Worm (Caenorhabditis elegans) whole organism, young adult: Measurements from ENCODE around the gene F31F7.2.

ENCODE experiments used
- B0336.3 ChIP-seq: fragments of 200-800 bp; sonication (Bioruptor generic); IDR thresholded peaks from 2 replicates; pipeline ENCODE4 v1.3.6; 2022; ENCODE audit warnings: missing genetic modification characterization, missing compliant biosample characterization
- D2030.7 ChIP-seq: fragments of 200-800 bp; sonication (Bioruptor generic); IDR thresholded peaks from 2 replicates; pipeline ENCODE4 v1.3.6; 2022; ENCODE audit warnings: missing genetic modification reagents, missing genetic modification characterization, missing compliant biosample characterization
- F22D6.2 ChIP-seq: sonication (generic microtip); optimal IDR thresholded peaks from 2 replicates; lab custom pipeline; 2016; ENCODE audit warnings: mild to moderate bottlenecking, missing genetic modification characterization, missing compliant biosample characterization
- F37B4.10 ChIP-seq: fragments of 200-800 bp; sonication (Bioruptor generic); IDR thresholded peaks from 2 replicates; pipeline ENCODE4 v1.3.6; 2022; ENCODE audit warnings: missing genetic modification characterization, missing compliant biosample characterization
- F57A8.1 ChIP-seq: fragments of 200-800 bp; sonication (Bioruptor generic); optimal IDR thresholded peaks from 2 replicates; lab custom pipeline; 2018; ENCODE audit warnings: mild to moderate bottlenecking, missing genetic modification characterization, moderate library complexity, missing compliant biosample characterization
- F57C9.4 ChIP-seq: sonication (generic microtip); optimal IDR thresholded peaks from 2 replicates; lab custom pipeline; 2017; ENCODE audit warnings: mild to moderate bottlenecking, missing genetic modification characterization, missing compliant biosample characterization
- K11D2.4 ChIP-seq: fragments of 200-800 bp; sonication (Bioruptor generic); IDR thresholded peaks from 2 replicates; pipeline ENCODE4 v1.3.6; 2022; ENCODE audit warnings: missing genetic modification reagents, missing genetic modification characterization, missing compliant biosample characterization
- T07F8.4 ChIP-seq: sonication (generic microtip); optimal IDR thresholded peaks from 2 replicates; lab custom pipeline; 2016; ENCODE audit warnings: mild to moderate bottlenecking, missing genetic modification characterization, moderate library complexity, missing compliant biosample characterization
- Y53G8AR.9 ChIP-seq: fragments of 200-800 bp; sonication (Bioruptor generic); conservative IDR thresholded peaks from 2 replicates; pipeline ENCODE4 v1.3.6; 2022; ENCODE audit warnings: missing genetic modification reagents, missing genetic modification characterization, missing compliant biosample characterization
- Y79H2A.3 ChIP-seq: fragments of 200-800 bp; sonication (Bioruptor generic); conservative IDR thresholded peaks from 2 replicates; pipeline ENCODE4 v1.3.6; 2022; ENCODE audit warnings: missing genetic modification reagents, missing genetic modification characterization, missing compliant biosample characterization
- aptf-3 ChIP-seq: fragments of 200-800 bp; sonication (Bioruptor generic); IDR thresholded peaks from 2 replicates; pipeline ENCODE4 v1.3.6; 2022; ENCODE audit warnings: missing genetic modification characterization, missing compliant biosample characterization
- atf-7 ChIP-seq: sonication (generic microtip); optimal IDR thresholded peaks from 2 replicates; lab custom pipeline; 2017; ENCODE audit warnings: mild to moderate bottlenecking, missing genetic modification characterization, missing compliant biosample characterization
- attf-5 ChIP-seq: fragments of 200-800 bp; sonication (Bioruptor generic); optimal IDR thresholded peaks from 2 replicates; lab custom pipeline; 2018; ENCODE audit warnings: mild to moderate bottlenecking, missing genetic modification characterization, missing compliant biosample characterization
- attf-6 ChIP-seq: fragments of 200-800 bp; sonication (Bioruptor generic); IDR thresholded peaks from 2 replicates; pipeline ENCODE4 v1.3.6; 2022; ENCODE audit warnings: missing genetic modification reagents, missing genetic modification characterization, missing compliant biosample characterization
- ceh-100 ChIP-seq: fragments of 200-800 bp; sonication (Bioruptor generic); IDR thresholded peaks from 2 replicates; pipeline ENCODE4 v1.3.6; 2022; ENCODE audit warnings: missing genetic modification reagents, missing genetic modification characterization, missing compliant biosample characterization
- ceh-40 ChIP-seq: fragments of 200-800 bp; sonication (Bioruptor generic); IDR thresholded peaks from 2 replicates; pipeline ENCODE4 v1.3.6; 2022; ENCODE audit warnings: missing genetic modification characterization, missing compliant biosample characterization
- dox-1 ChIP-seq: fragments of 200-800 bp; sonication (Bioruptor generic); IDR thresholded peaks from 2 replicates; pipeline ENCODE4 v1.3.6; 2022; ENCODE audit warnings: missing genetic modification reagents, missing genetic modification characterization, missing compliant biosample characterization
- efl-1 ChIP-seq: fragments of 150-350 bp; optimal IDR thresholded peaks from 2 replicates; lab custom pipeline; 2014; ENCODE audit warnings: missing biosample characterization, missing genetic modification reagents, missing genetic modification characterization
- egrh-3 ChIP-seq: fragments of 200-800 bp; sonication (Bioruptor generic); IDR thresholded peaks from 2 replicates; pipeline ENCODE4 v1.3.6; 2022; ENCODE audit warnings: missing genetic modification reagents, missing genetic modification characterization, missing compliant biosample characterization
- fkh-3 ChIP-seq: sonication (generic microtip); optimal IDR thresholded peaks from 2 replicates; lab custom pipeline; 2016; ENCODE audit warnings: mild to moderate bottlenecking, missing genetic modification characterization, missing compliant biosample characterization
- hmg-1.2 ChIP-seq: fragments of 200-800 bp; sonication (Bioruptor generic); IDR thresholded peaks from 2 replicates; pipeline ENCODE4 v1.3.6; 2022; ENCODE audit warnings: missing genetic modification reagents, missing genetic modification characterization, missing compliant biosample characterization
- hrde-1 ChIP-seq: sonication (generic microtip); optimal IDR thresholded peaks from 2 replicates; lab custom pipeline; 2016; ENCODE audit warnings: missing genetic modification characterization, mild to moderate bottlenecking, missing compliant biosample characterization, moderate library complexity, missing genotype, missing genetic modification reagents, borderline replicate concordance
- let-526 ChIP-seq: fragments of 200-800 bp; sonication (Bioruptor generic); IDR thresholded peaks from 2 replicates; pipeline ENCODE4 v1.3.6; 2022; ENCODE audit warnings: missing genetic modification reagents, missing genetic modification characterization, missing compliant biosample characterization
- let-607 ChIP-seq, 2 experiments: fragments of 200-800 bp in 1 of 2; sonication (Bioruptor generic) in 1 of 2; sonication (generic microtip) in 1 of 2; optimal IDR thresholded peaks; 2 replicates each; lab custom pipeline; 2016 to 2018; ENCODE audit warnings: mild to moderate bottlenecking in 2 of 2, missing compliant biosample characterization in 2 of 2, missing genetic modification characterization in 2 of 2, moderate library complexity in 2 of 2, missing genotype in 1 of 2
- lin-54 ChIP-seq: fragments of 200-800 bp; sonication (Bioruptor generic); optimal IDR thresholded peaks from 2 replicates; lab custom pipeline; 2018; ENCODE audit warnings: mild to moderate bottlenecking, missing genetic modification characterization, missing compliant biosample characterization
- lir-1 ChIP-seq: fragments of 200-800 bp; sonication (Bioruptor generic); conservative IDR thresholded peaks from 2 replicates; pipeline ENCODE4 v1.3.6; 2022; ENCODE audit warnings: missing genetic modification reagents, missing genetic modification characterization, missing compliant biosample characterization
- lsl-1 ChIP-seq: fragments of 200-800 bp; sonication (Bioruptor generic); optimal IDR thresholded peaks from 2 replicates; lab custom pipeline; 2018; ENCODE audit warnings: mild to moderate bottlenecking, missing genetic modification characterization, moderate library complexity, missing compliant biosample characterization
- lsy-27 ChIP-seq: sonication (generic microtip); optimal IDR thresholded peaks from 2 replicates; lab custom pipeline; 2017; ENCODE audit warnings: missing genetic modification characterization, mild to moderate bottlenecking, missing compliant biosample characterization, antibody characterized with exemption, missing genotype, borderline replicate concordance; ENCODE audit not compliant: insufficient read depth
- madf-10 ChIP-seq: sonication (generic microtip); optimal IDR thresholded peaks from 2 replicates; lab custom pipeline; 2016; ENCODE audit warnings: mild to moderate bottlenecking, missing genetic modification characterization, missing compliant biosample characterization
- madf-6 ChIP-seq: fragments of 200-800 bp; sonication (Bioruptor generic); IDR thresholded peaks from 2 replicates; pipeline ENCODE4 v1.3.6; 2022; ENCODE audit warnings: missing genetic modification reagents, missing genetic modification characterization, missing compliant biosample characterization
- madf-8 ChIP-seq: fragments of 200-800 bp; sonication (Bioruptor generic); conservative IDR thresholded peaks from 2 replicates; pipeline ENCODE4 v1.3.6; 2022; ENCODE audit warnings: missing genetic modification reagents, missing genetic modification characterization, missing compliant biosample characterization
- mcd-1 ChIP-seq: fragments of 200-800 bp; sonication (Bioruptor generic); IDR thresholded peaks from 2 replicates; pipeline ENCODE4 v1.3.6; 2022; ENCODE audit warnings: missing genetic modification reagents, missing genetic modification characterization, missing compliant biosample characterization
- mel-28 ChIP-seq: sonication (generic microtip); optimal IDR thresholded peaks from 2 replicates; lab custom pipeline; 2016; ENCODE audit warnings: borderline replicate concordance, mild to moderate bottlenecking, missing genetic modification characterization, missing compliant biosample characterization
- nfyb-1 ChIP-seq: fragments of 200-800 bp; sonication (Bioruptor generic); IDR thresholded peaks from 2 replicates; pipeline ENCODE4 v1.3.6; 2022; ENCODE audit warnings: missing genetic modification reagents, missing genetic modification characterization, missing compliant biosample characterization
- nhr-80 ChIP-seq: sonication (generic microtip); optimal IDR thresholded peaks from 2 replicates; lab custom pipeline; 2016; ENCODE audit warnings: missing genetic modification characterization, missing compliant biosample characterization
- nhr-90 ChIP-seq: sonication (generic microtip); optimal IDR thresholded peaks from 2 replicates; lab custom pipeline; 2016; ENCODE audit warnings: missing genotype, mild to moderate bottlenecking, missing genetic modification characterization, missing compliant biosample characterization
- pbrm-1 ChIP-seq: fragments of 200-800 bp; sonication (Bioruptor generic); IDR thresholded peaks from 2 replicates; pipeline ENCODE4 v1.3.6; 2022; ENCODE audit warnings: missing genetic modification reagents, missing genetic modification characterization, missing compliant biosample characterization
- sea-2 ChIP-seq: fragments of 200-800 bp; sonication (Bioruptor generic); IDR thresholded peaks from 2 replicates; pipeline ENCODE4 v1.3.6; 2022; ENCODE audit warnings: missing genetic modification characterization, missing compliant biosample characterization
- snpc-1.1 ChIP-seq: sonication (generic microtip); optimal IDR thresholded peaks from 2 replicates; lab custom pipeline; 2017; ENCODE audit warnings: missing genetic modification characterization, mild to moderate bottlenecking, missing compliant biosample characterization, antibody characterized with exemption, moderate library complexity, missing genotype, missing genetic modification reagents; ENCODE audit not compliant: insufficient read depth
- snpc-3.4 ChIP-seq: sonication (generic microtip); optimal IDR thresholded peaks from 2 replicates; lab custom pipeline; 2017; ENCODE audit warnings: missing genetic modification characterization, mild to moderate bottlenecking, missing compliant biosample characterization, antibody characterized with exemption, moderate library complexity, missing genotype, missing genetic modification reagents
- sptf-2 ChIP-seq: fragments of 200-800 bp; sonication (Bioruptor generic); optimal IDR thresholded peaks from 2 replicates; lab custom pipeline; 2018; ENCODE audit warnings: mild to moderate bottlenecking, missing genetic modification characterization, missing compliant biosample characterization
- tbp1 ChIP-seq: fragments of 200-800 bp; sonication (Bioruptor generic); optimal IDR thresholded peaks from 2 replicates; lab custom pipeline; 2018; ENCODE audit warnings: mild to moderate bottlenecking, missing genetic modification characterization, missing compliant biosample characterization
- tbx-9 ChIP-seq: sonication (generic microtip); optimal IDR thresholded peaks from 2 replicates; lab custom pipeline; 2016; ENCODE audit warnings: borderline replicate concordance, missing genetic modification characterization, inconsistent platforms, missing compliant biosample characterization
- unc-62 ChIP-seq: fragments of 150-350 bp; optimal IDR thresholded peaks from 2 replicates; lab custom pipeline; 2014; ENCODE audit warnings: missing biosample characterization, missing genetic modification reagents, missing genetic modification characterization
- zfh-2 ChIP-seq: fragments of 200-800 bp; sonication (Bioruptor generic); conservative IDR thresholded peaks from 2 replicates; pipeline ENCODE4 v1.3.6; 2022; ENCODE audit warnings: missing genetic modification reagents, missing genetic modification characterization, missing compliant biosample characterization
- zim-3 ChIP-seq: sonication (generic microtip); optimal IDR thresholded peaks from 2 replicates; lab custom pipeline; 2017; ENCODE audit warnings: mild to moderate bottlenecking, missing genetic modification characterization, moderate library complexity, missing compliant biosample characterization
- ztf-18 ChIP-seq: sonication (generic microtip); optimal IDR thresholded peaks from 2 replicates; lab custom pipeline; 2016; ENCODE audit warnings: missing genotype, mild to moderate bottlenecking, missing genetic modification characterization, missing compliant biosample characterization
- ztf-25 ChIP-seq: fragments of 200-800 bp; sonication (Bioruptor generic); IDR thresholded peaks from 2 replicates; pipeline ENCODE4 v1.3.6; 2022; ENCODE audit warnings: missing genetic modification reagents, missing genetic modification characterization, missing compliant biosample characterization

F31F7.2 gene

DNA sequence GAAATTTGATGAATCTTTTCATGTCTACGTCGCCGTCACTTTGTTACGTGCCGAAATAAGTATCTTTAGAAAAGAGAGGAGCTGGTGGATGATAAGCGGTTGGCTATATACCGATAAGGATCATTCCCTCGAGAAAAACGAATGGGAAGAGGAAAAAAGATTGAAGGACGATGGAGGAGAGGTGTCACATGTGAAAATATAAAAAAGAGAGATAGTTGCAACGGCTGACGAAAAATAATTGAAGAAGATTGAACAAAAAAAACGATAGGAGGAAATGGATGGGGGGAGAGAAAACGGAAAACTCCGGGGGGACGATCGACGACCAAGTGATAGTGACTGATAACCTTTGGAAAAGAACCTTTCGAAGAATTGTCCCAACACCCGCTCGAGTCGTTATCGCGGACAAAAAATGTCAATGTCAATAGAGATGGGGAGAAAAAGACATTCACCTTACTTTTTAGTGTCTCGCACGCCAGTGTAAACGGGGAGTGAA, 41.1 kb upstream of the F31F7.2 start:
- TF ChIP-seq fkh-3 (tag; lab: Kevin White, UChicago) (no peak), atf-7 (tag; lab: Kevin White, UChicago) (peak; percentile 87), aptf-3 (GFP tag; lab: Robert Waterston, UW) (no peak), madf-6 (GFP tag; lab: Robert Waterston, UW) (no peak), F57A8.1 (GFP tag; lab: Kevin White, UChicago) (no peak), snpc-1.1 (tag; lab: Kevin White, UChicago) (no peak), zfh-2 (GFP tag; lab: Robert Waterston, UW) (peak; percentile 63), lsl-1 (GFP tag; lab: Kevin White, UChicago) (peak; percentile 11), madf-10 (tag; lab: Kevin White, UChicago) (peak; percentile 97), ztf-25 (GFP tag; lab: Robert Waterston, UW) (no peak), tbp1 (peak; percentile 39), lsy-27 (tag; lab: Kevin White, UChicago) (peak; percentile 38), ztf-18 (tag; lab: Kevin White, UChicago) (peak; percentile 1), nfyb-1 (peak; percentile 64), Y79H2A.3 (no peak), let-607 (tag; optimal IDR thresholded peaks at IDR 0.05; lab: Kevin White, UChicago) (peak; percentile 11 to 80), egrh-3 (no peak; the same call in 1 of the 2 replicates), D2030.7 (GFP tag; lab: Robert Waterston, UW) (no peak), ceh-100 (GFP tag; lab: Robert Waterston, UW) (no peak), pbrm-1 (GFP tag; lab: Robert Waterston, UW) (peak; percentile 21; the same call in 1 of the 2 replicates), hmg-1.2 (GFP tag; lab: Robert Waterston, UW) (peak; percentile 26; the same call in 1 of the 2 replicates), attf-5 (GFP tag; lab: Kevin White, UChicago) (peak; percentile 55), Y53G8AR.9 (no peak), unc-62 (GFP tag; lab: Kevin White, UChicago) (peak; percentile 65), K11D2.4 (GFP tag; lab: Robert Waterston, UW) (peak; percentile 53), madf-8 (GFP tag; lab: Robert Waterston, UW) (no peak), ceh-40 (GFP tag; lab: Robert Waterston, UW) (no peak), efl-1 (GFP tag; lab: Kevin White, UChicago) (no peak), mel-28 (tag; lab: Kevin White, UChicago) (no peak), F57C9.4 (tag; lab: Kevin White, UChicago) (no peak), sptf-2 (no peak), T07F8.4 (no peak), dox-1 (no peak; the same call in 1 of the 2 replicates), zim-3 (tag; lab: Kevin White, UChicago) (no peak), B0336.3 (GFP tag; lab: Robert Waterston, UW) (peak; percentile 62; the same call in 1 of the 2 replicates), lir-1 (GFP tag; lab: Robert Waterston, UW) (0 out of 2 replicates have a peak, but pooled peaks have one; percentile 32), F37B4.10 (GFP tag; lab: Robert Waterston, UW) (no peak), let-526 (no peak), nhr-90 (peak; percentile 66), snpc-3.4 (tag; lab: Kevin White, UChicago) (no peak), attf-6 (GFP tag; lab: Robert Waterston, UW) (no peak), mcd-1 (GFP tag; lab: Robert Waterston, UW) (no peak), lin-54 (GFP tag; lab: Kevin White, UChicago) (no peak), nhr-80 (tag; lab: Kevin White, UChicago) (peak; percentile 98), tbx-9 (no peak), sea-2 (no peak), hrde-1 (no peak), F22D6.2 (tag; lab: Kevin White, UChicago) (peak; percentile 78)
